Worm (Caenorhabditis elegans): ENCODE measurements around the gene F39C12.1.

DNA sequence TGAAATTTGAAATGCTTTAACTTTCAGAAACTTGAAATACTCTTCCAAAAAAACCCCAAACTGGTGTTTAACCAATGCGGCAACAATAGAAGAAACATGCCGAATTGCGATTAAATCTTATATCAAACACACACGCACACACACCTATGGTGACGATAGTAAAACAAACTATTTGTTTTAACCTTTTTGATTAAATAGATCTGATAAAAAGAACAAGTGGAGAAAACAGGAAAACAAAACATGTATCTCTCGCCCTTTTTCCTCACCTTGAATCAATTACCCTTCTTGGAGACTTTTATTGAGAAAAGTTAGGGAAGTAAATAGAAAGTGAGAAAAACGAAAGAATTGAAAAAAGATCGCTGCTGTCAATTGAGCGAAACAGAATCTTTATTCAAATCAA lies 8.4 kb upstream of the F39C12.1 start:
- no peak for TF ChIP-seq spr-1 (tag; optimal IDR thresholded peaks at IDR 0.05)
- TF ChIP-seq nhr-237 (tag; optimal IDR thresholded peaks at IDR 0.05), result no peak
- no peak for TF ChIP-seq T20F7.1 (GFP tag; optimal IDR thresholded peaks at IDR 0.05)
- no peak for TF ChIP-seq fos-1 (tag; optimal IDR thresholded peaks at IDR 0.05)
- TF ChIP-seq attf-4 (tag; optimal IDR thresholded peaks at IDR 0.05), result no peak
- no peak for TF ChIP-seq gei-8 (GFP tag; optimal IDR thresholded peaks at IDR 0.05)

Data from whole organism, L4 larva.